Worm (Caenorhabditis elegans) whole organism, L1 larva: ENCODE measurements around the gene cyp-14A1.

Experiments
- egl-27 ChIP-seq, 2 experiments: fragments of 150-350 bp in 1 of 2; sonication (generic microtip); optimal IDR thresholded peaks; 3 replicates each; lab custom pipeline; 2017 to 2018; ENCODE audit warnings: missing biosample characterization in 2 of 2, missing genetic modification characterization in 2 of 2, missing genetic modification reagents in 2 of 2
- unc-62 ChIP-seq: fragments of 150-350 bp; optimal IDR thresholded peaks from 2 replicates; lab custom pipeline; 2014; ENCODE audit warnings: missing biosample characterization, missing genetic modification reagents, missing genetic modification characterization

DNA sequence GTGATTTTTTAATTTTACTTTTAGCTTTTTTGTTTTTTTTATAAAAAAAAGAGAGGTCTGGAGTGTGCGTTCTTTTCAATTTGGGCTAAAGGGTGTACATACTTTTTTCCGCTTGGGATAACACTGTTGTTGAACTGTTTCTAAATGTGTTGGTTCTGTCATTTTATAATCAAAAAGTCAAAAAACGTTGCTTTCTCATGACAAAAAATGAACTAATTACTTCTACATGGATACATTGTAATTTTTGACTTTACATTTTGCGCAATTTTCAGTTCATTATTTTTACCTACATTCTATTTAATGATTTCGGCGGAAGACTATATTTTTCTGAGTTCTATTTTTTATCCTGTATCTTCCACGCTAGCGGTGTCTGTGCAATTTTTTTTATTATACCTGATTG lies 24.4 kb upstream of the cyp-14A1 start, which contains the start of gene srd-38:
- TF ChIP-seq egl-27 (tag; optimal IDR thresholded peaks at IDR 0.05; lab: Kevin White, UChicago): no peak
- TF ChIP-seq unc-62 (GFP tag; lab: Kevin White, UChicago): no peak
